Worm (Caenorhabditis elegans) whole organism, L3 larva: ENCODE data around the gene F54F2.6.

Experiments
- R02D3.7 ChIP-seq: fragments of 150-350 bp; optimal IDR thresholded peaks from 2 replicates; lab custom pipeline; 2014; ENCODE audit warnings: missing biosample characterization, missing genetic modification characterization
- ZK546.5 ChIP-seq: sonication (generic microtip); optimal IDR thresholded peaks from 2 replicates; lab custom pipeline; 2017; ENCODE audit warnings: missing biosample characterization, missing genetic modification characterization
- aly-2 ChIP-seq: fragments of 150-350 bp; optimal IDR thresholded peaks from 2 replicates; lab custom pipeline; 2014; ENCODE audit warnings: missing biosample characterization, missing genetic modification characterization
- ama-1 ChIP-seq: fragments of 150-350 bp; optimal IDR thresholded peaks from 2 replicates; lab custom pipeline; 2018
- ceh-16 ChIP-seq: sonication (generic microtip); optimal IDR thresholded peaks from 2 replicates; lab custom pipeline; 2017; ENCODE audit warnings: missing biosample characterization, missing genetic modification characterization
- ceh-28 ChIP-seq: fragments of 150-350 bp; optimal IDR thresholded peaks from 2 replicates; lab custom pipeline; 2014; ENCODE audit warnings: missing biosample characterization, missing genetic modification reagents, missing genetic modification characterization
- ceh-82 ChIP-seq: fragments of 150-350 bp; optimal IDR thresholded peaks from 2 replicates; lab custom pipeline; 2014; ENCODE audit warnings: missing biosample characterization, missing genetic modification characterization
- ceh-9 ChIP-seq: sonication (generic microtip); optimal IDR thresholded peaks from 2 replicates; lab custom pipeline; 2018; ENCODE audit warnings: missing biosample characterization, missing genetic modification characterization
- daf-12 ChIP-seq: fragments of 150-350 bp; optimal IDR thresholded peaks from 2 replicates; lab custom pipeline; 2014; ENCODE audit warnings: missing biosample characterization, missing genetic modification reagents, missing genetic modification characterization
- egl-27 ChIP-seq: sonication (generic microtip); optimal IDR thresholded peaks from 4 replicates; lab custom pipeline; 2017; ENCODE audit warnings: missing biosample characterization, missing genetic modification reagents, missing genetic modification characterization
- egl-5 ChIP-seq: fragments of 150-350 bp; optimal IDR thresholded peaks from 2 replicates; lab custom pipeline; 2017; ENCODE audit warnings: missing biosample characterization, missing genetic modification reagents, missing genetic modification characterization, inconsistent platforms
- elt-1 ChIP-seq: fragments of 150-350 bp; optimal IDR thresholded peaks from 2 replicates; lab custom pipeline; 2014; ENCODE audit warnings: missing biosample characterization, missing genetic modification characterization
- elt-2 ChIP-seq: sonication (generic microtip); optimal IDR thresholded peaks from 2 replicates; lab custom pipeline; 2016; ENCODE audit warnings: missing genetic modification reagents, mild to moderate bottlenecking, missing genetic modification characterization, missing compliant biosample characterization
- elt-3 ChIP-seq, 3 experiments: fragments of 150-350 bp in 1 of 3; sonication (generic microtip) in 2 of 3; optimal IDR thresholded peaks; 2 replicates in 2 of 3; 4 replicates in 1 of 3; lab custom pipeline; 2014 to 2017; ENCODE audit warnings: missing biosample characterization in 3 of 3, missing genetic modification characterization in 3 of 3
- eor-1 ChIP-seq, 2 experiments: fragments of 150-350 bp; optimal IDR thresholded peaks; 2 replicates each; lab custom pipeline; 2014 to 2018; ENCODE audit warnings: missing biosample characterization in 2 of 2, missing genetic modification characterization in 2 of 2
- fkh-10 ChIP-seq: sonication (generic microtip); optimal IDR thresholded peaks from 2 replicates; lab custom pipeline; 2017; ENCODE audit warnings: missing biosample characterization, missing genetic modification reagents, missing genetic modification characterization
- fkh-2 ChIP-seq: fragments of 150-350 bp; optimal IDR thresholded peaks from 2 replicates; lab custom pipeline; 2014; ENCODE audit warnings: missing biosample characterization, missing genetic modification reagents, missing genetic modification characterization
- fos-1 ChIP-seq: fragments of 150-350 bp; optimal IDR thresholded peaks from 2 replicates; lab custom pipeline; 2014; ENCODE audit warnings: missing biosample characterization, missing genetic modification characterization
- hmg-11 ChIP-seq: sonication (generic microtip); optimal IDR thresholded peaks from 2 replicates; lab custom pipeline; 2016; ENCODE audit warnings: missing genetic modification characterization, missing compliant biosample characterization
- jun-1 ChIP-seq: fragments of 150-350 bp; optimal IDR thresholded peaks from 2 replicates; lab custom pipeline; 2014; ENCODE audit warnings: missing biosample characterization, missing genetic modification reagents, missing genetic modification characterization
- lin-15B ChIP-seq: fragments of 150-350 bp; optimal IDR thresholded peaks from 2 replicates; lab custom pipeline; 2014; ENCODE audit warnings: missing biosample characterization, missing genetic modification characterization
- lin-39 ChIP-seq: fragments of 150-350 bp; optimal IDR thresholded peaks from 2 replicates; lab custom pipeline; 2018; ENCODE audit warnings: missing biosample characterization, missing genetic modification reagents, missing genetic modification characterization
- lsy-12 ChIP-seq: sonication (generic microtip); optimal IDR thresholded peaks from 2 replicates; lab custom pipeline; 2016; ENCODE audit warnings: mild to moderate bottlenecking, missing genetic modification characterization, missing compliant biosample characterization
- mdl-1 ChIP-seq: fragments of 150-350 bp; optimal IDR thresholded peaks from 2 replicates; lab custom pipeline; 2014; ENCODE audit warnings: missing biosample characterization, missing genetic modification characterization
- mml-1 ChIP-seq: fragments of 150-350 bp; sonication (generic microtip); optimal IDR thresholded peaks from 3 replicates; lab custom pipeline; 2014; ENCODE audit warnings: missing biosample characterization, missing genetic modification characterization
- nfya-1 ChIP-seq: sonication (generic microtip); optimal IDR thresholded peaks from 2 replicates; lab custom pipeline; 2017; ENCODE audit warnings: missing genetic modification characterization, mild to moderate bottlenecking, missing compliant biosample characterization, antibody characterized with exemption, moderate library complexity; ENCODE audit not compliant: insufficient read depth
- nhr-11 ChIP-seq: fragments of 150-350 bp; optimal IDR thresholded peaks from 2 replicates; lab custom pipeline; 2014; ENCODE audit warnings: missing biosample characterization, missing genetic modification characterization
- nhr-12 ChIP-seq: fragments of 150-350 bp; optimal IDR thresholded peaks from 2 replicates; lab custom pipeline; 2014; ENCODE audit warnings: missing biosample characterization, missing genetic modification characterization
- nhr-23 ChIP-seq: fragments of 150-350 bp; optimal IDR thresholded peaks from 2 replicates; lab custom pipeline; 2014; ENCODE audit warnings: missing biosample characterization, missing genetic modification reagents, missing genetic modification characterization
- nhr-237 ChIP-seq: fragments of 150-350 bp; optimal IDR thresholded peaks from 2 replicates; lab custom pipeline; 2014; ENCODE audit warnings: missing biosample characterization, missing genetic modification characterization
- nhr-25 ChIP-seq: sonication (generic microtip); optimal IDR thresholded peaks from 2 replicates; lab custom pipeline; 2017; ENCODE audit warnings: missing biosample characterization, missing genetic modification characterization
- nhr-28 ChIP-seq: fragments of 150-350 bp; optimal IDR thresholded peaks from 2 replicates; lab custom pipeline; 2014; ENCODE audit warnings: missing biosample characterization, missing genetic modification characterization
- nhr-43 ChIP-seq: sonication (generic microtip); optimal IDR thresholded peaks from 2 replicates; lab custom pipeline; 2016; ENCODE audit warnings: mild to moderate bottlenecking, missing genetic modification characterization, missing compliant biosample characterization; ENCODE audit not compliant: poor library complexity, severe bottlenecking
- nhr-67 ChIP-seq: fragments of 150-350 bp; optimal IDR thresholded peaks from 2 replicates; lab custom pipeline; 2014; ENCODE audit warnings: missing biosample characterization, missing genetic modification characterization
- nhr-76 ChIP-seq: fragments of 150-350 bp; sonication (generic microtip); optimal IDR thresholded peaks from 5 replicates; lab custom pipeline; 2014; ENCODE audit warnings: missing biosample characterization, missing genetic modification characterization
- nhr-77 ChIP-seq: fragments of 150-350 bp; optimal IDR thresholded peaks from 2 replicates; lab custom pipeline; 2014; ENCODE audit warnings: missing biosample characterization, missing genetic modification characterization
- pha-4 ChIP-seq: fragments of 150-350 bp; optimal IDR thresholded peaks from 2 replicates; lab custom pipeline; 2014; ENCODE audit warnings: missing biosample characterization, missing genetic modification reagents, missing genetic modification characterization
- pqm-1 ChIP-seq: fragments of 150-350 bp; optimal IDR thresholded peaks from 2 replicates; lab custom pipeline; 2017; ENCODE audit warnings: missing biosample characterization, missing genetic modification characterization, inconsistent platforms
- sea-2 ChIP-seq: fragments of 150-350 bp; sonication (generic microtip); optimal IDR thresholded peaks from 4 replicates; lab custom pipeline; 2014; ENCODE audit warnings: missing biosample characterization, missing genetic modification reagents, missing genetic modification characterization
- skn-1 ChIP-seq: fragments of 150-350 bp; optimal IDR thresholded peaks from 2 replicates; lab custom pipeline; 2014; ENCODE audit warnings: missing biosample characterization, missing genetic modification characterization
- snpc-4 ChIP-seq: fragments of 150-350 bp; optimal IDR thresholded peaks from 2 replicates; lab custom pipeline; 2014; ENCODE audit warnings: missing biosample characterization, missing genetic modification characterization
- tbx-2 ChIP-seq: sonication (generic microtip); optimal IDR thresholded peaks from 2 replicates; lab custom pipeline; 2016; ENCODE audit warnings: mild to moderate bottlenecking, missing genetic modification characterization, missing compliant biosample characterization
- unc-39 ChIP-seq: sonication (generic microtip); optimal IDR thresholded peaks from 4 replicates; lab custom pipeline; 2017; ENCODE audit warnings: missing biosample characterization, missing genetic modification characterization
- unc-62 ChIP-seq: fragments of 150-350 bp; sonication (generic microtip); optimal IDR thresholded peaks from 4 replicates; lab custom pipeline; 2014; ENCODE audit warnings: missing biosample characterization, missing genetic modification reagents, missing genetic modification characterization
- zag-1 ChIP-seq: fragments of 150-350 bp; optimal IDR thresholded peaks from 2 replicates; lab custom pipeline; 2014; ENCODE audit warnings: missing biosample characterization, missing genetic modification characterization
- ztf-11 ChIP-seq: fragments of 150-350 bp; optimal IDR thresholded peaks from 2 replicates; lab custom pipeline; 2014; ENCODE audit warnings: missing biosample characterization, missing genetic modification characterization
- ztf-4 ChIP-seq: fragments of 150-350 bp; optimal IDR thresholded peaks from 2 replicates; lab custom pipeline; 2014; ENCODE audit warnings: missing biosample characterization, missing genetic modification characterization

F54F2.6 gene

DNA sequence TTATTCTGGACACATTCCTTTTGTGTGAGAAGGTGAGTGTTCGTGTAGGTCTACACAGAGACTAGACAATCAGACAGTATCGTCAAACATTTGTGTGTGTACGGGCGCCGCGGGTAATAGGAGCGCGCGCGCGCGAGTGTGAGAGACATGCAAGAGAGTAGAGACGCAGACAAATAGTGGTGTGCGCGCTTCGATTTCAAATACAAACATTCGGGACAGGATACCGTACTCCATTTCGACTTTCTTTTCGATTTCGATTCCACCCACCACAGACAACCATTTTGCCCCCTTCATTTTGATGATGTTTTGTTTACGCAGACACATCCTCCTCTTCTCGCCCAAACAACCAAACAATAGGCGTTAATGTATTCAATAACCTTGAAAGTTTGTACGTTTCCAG, 5.7 kb downstream of the F54F2.6 start:
- no peak for TF ChIP-seq nhr-28 (tag; lab: Kevin White, UChicago)
- TF ChIP-seq skn-1 (tag; lab: Kevin White, UChicago) = peak; percentile 33
- TF ChIP-seq nhr-77 (tag; lab: Kevin White, UChicago) = no peak
- TF ChIP-seq fkh-2 = no peak
- TF ChIP-seq aly-2 (tag; lab: Kevin White, UChicago) = no peak
- peak; percentile 72 for TF ChIP-seq snpc-4 (tag; lab: Kevin White, UChicago)
- peak; percentile 52 for TF ChIP-seq elt-1 (tag; lab: Kevin White, UChicago)
- no peak for TF ChIP-seq unc-62 (GFP tag; lab: Kevin White, UChicago)
- TF ChIP-seq lsy-12 (tag; lab: Kevin White, UChicago) = peak; percentile 87
- peak; percentile 79 for TF ChIP-seq lin-39 (tag; lab: Kevin White, UChicago)
- no peak for TF ChIP-seq fos-1 (tag; lab: Kevin White, UChicago)
- TF ChIP-seq ama-1 (lab: Kevin White, UChicago) = peak; percentile 77
- no peak for TF ChIP-seq sea-2
- no peak for TF ChIP-seq ztf-4
- TF ChIP-seq ztf-11 (tag; lab: Kevin White, UChicago) = no peak
- peak; percentile 42 for TF ChIP-seq egl-27 (tag; lab: Kevin White, UChicago)
- no peak for TF ChIP-seq unc-39 (tag; lab: Kevin White, UChicago)
- TF ChIP-seq nhr-25 (tag; lab: Kevin White, UChicago) = peak; percentile 91
- peak; percentile 31 for TF ChIP-seq egl-5 (tag; lab: Kevin White, UChicago)
- TF ChIP-seq nhr-11 = no peak
- TF ChIP-seq pha-4 (tag; lab: Kevin White, UChicago) = peak; percentile 95
- TF ChIP-seq nhr-23 (tag; lab: Kevin White, UChicago) = peak; percentile 86
- TF ChIP-seq lin-15B = peak; percentile 49
- no peak for TF ChIP-seq ceh-16 (tag; lab: Kevin White, UChicago)
- no peak for TF ChIP-seq eor-1 (tag; optimal IDR thresholded peaks at IDR 0.05; lab: Kevin White, UChicago)
- TF ChIP-seq zag-1 (tag; lab: Kevin White, UChicago) = no peak
- TF ChIP-seq daf-12 (tag; lab: Kevin White, UChicago) = no peak
- no peak for TF ChIP-seq nhr-67 (tag; lab: Kevin White, UChicago)
- no peak for TF ChIP-seq mml-1 (tag; lab: Kevin White, UChicago)
- TF ChIP-seq jun-1 (tag; lab: Kevin White, UChicago) = peak; percentile 86
- no peak for TF ChIP-seq nhr-12 (tag; lab: Kevin White, UChicago)
- peak; percentile 68 for TF ChIP-seq nfya-1 (tag; lab: Kevin White, UChicago)
- TF ChIP-seq hmg-11 (tag; lab: Kevin White, UChicago) = peak; percentile 79
- no peak for TF ChIP-seq fkh-10 (GFP tag; lab: Kevin White, UChicago)
- no peak for TF ChIP-seq ZK546.5 (tag; lab: Kevin White, UChicago)
- TF ChIP-seq elt-2 (tag; lab: Kevin White, UChicago) = peak; percentile 75
- TF ChIP-seq ceh-28 (tag; lab: Kevin White, UChicago) = peak; percentile 17
- TF ChIP-seq pqm-1 (tag; lab: Kevin White, UChicago) = peak; percentile 20
- peak; percentile 31 for TF ChIP-seq mdl-1
- TF ChIP-seq elt-3 (tag; optimal IDR thresholded peaks at IDR 0.05; lab: Kevin White, UChicago) = no peak
- TF ChIP-seq nhr-76 = no peak
- no peak for TF ChIP-seq ceh-9 (tag; lab: Kevin White, UChicago)
- no peak for TF ChIP-seq nhr-237 (tag; lab: Kevin White, UChicago)
- TF ChIP-seq tbx-2 = no peak
- TF ChIP-seq nhr-43 (tag; lab: Kevin White, UChicago) = peak; percentile 69
- peak; percentile 30 for TF ChIP-seq R02D3.7 (tag; lab: Kevin White, UChicago)
- TF ChIP-seq ceh-82 = no peak
- TF ChIP-seq, all 47 proteins: peak for 21
